Worm (Caenorhabditis elegans): ENCODE results near the gene Y51B9A.7.

DNA sequence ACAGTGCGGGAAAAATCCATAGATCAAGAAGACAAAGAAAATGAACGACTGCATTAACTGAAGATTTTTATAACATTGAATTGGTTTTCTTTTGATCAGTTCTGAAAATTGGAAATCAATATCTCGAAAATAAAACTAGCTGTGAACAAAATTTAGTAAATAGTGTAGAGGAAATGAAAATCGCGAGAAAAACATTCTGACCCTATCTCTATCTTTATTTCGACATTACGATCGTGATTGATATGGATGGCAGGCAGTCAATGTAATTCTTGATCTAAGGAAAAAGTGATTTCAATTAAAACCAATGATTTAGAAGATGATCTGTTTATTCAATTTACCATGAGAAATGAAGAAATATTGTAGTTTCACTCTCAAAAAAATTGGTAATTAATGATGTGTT lies 36.2 kb downstream of the Y51B9A.7 start, which contains the start of gene kin-16:
- TF ChIP-seq W03F9.2 (tag; optimal IDR thresholded peaks at IDR 0.05) (no peak), him-1 (tag; optimal IDR thresholded peaks at IDR 0.05) (no peak), dao-5 (tag; optimal IDR thresholded peaks at IDR 0.05) (no peak)
